Worm (Caenorhabditis elegans): ENCODE measurements around the gene R160.4.

The R160.4 gene

ce11 chrX:4368800-4369199 lies at the start of gene R160.4:
R160.4 (minus strand) TSS chrX:4368900.
- TF ChIP-seq crh-2 (tag; optimal IDR thresholded peaks at IDR 0.05): no peak
- no peak for TF ChIP-seq ceh-16 (tag; optimal IDR thresholded peaks at IDR 0.05)
- TF ChIP-seq nhr-23 (tag; optimal IDR thresholded peaks at IDR 0.05): no peak
- TF ChIP-seq nhr-25 (tag; optimal IDR thresholded peaks at IDR 0.05): no peak
- no peak for TF ChIP-seq egl-27 (tag; optimal IDR thresholded peaks at IDR 0.05)

ce11 chrX:4415289-4415688 lies 46.6 kb upstream of the R160.4 start:
- TF ChIP-seq nhr-237 (tag; optimal IDR thresholded peaks at IDR 0.05) (no peak), unc-55 (GFP tag; optimal IDR thresholded peaks at IDR 0.05) (no peak), unc-39 (tag; optimal IDR thresholded peaks at IDR 0.05) (no peak), elt-1 (tag; optimal IDR thresholded peaks at IDR 0.05) (no peak), aly-2 (tag; optimal IDR thresholded peaks at IDR 0.05) (no peak), unc-62 (GFP tag; optimal IDR thresholded peaks at IDR 0.05) (no peak), C34F6.9 (tag; optimal IDR thresholded peaks at IDR 0.05) (no peak), elt-3 (tag; optimal IDR thresholded peaks at IDR 0.05) (no peak), lin-11 (tag; optimal IDR thresholded peaks at IDR 0.05) (no peak), blmp-1 (tag; optimal IDR thresholded peaks at IDR 0.05; ENCODE audit: insufficient read depth) (no peak), mbf-1 (tag; optimal IDR thresholded peaks at IDR 0.05) (no peak), egl-27 (tag; optimal IDR thresholded peaks at IDR 0.05) (no peak), nhr-77 (tag; optimal IDR thresholded peaks at IDR 0.05) (no peak)

- TF ChIP-seq unc-39 (tag; optimal IDR thresholded peaks at IDR 0.05) (no peak), lin-39 (tag; optimal IDR thresholded peaks at IDR 0.05) (no peak), Y55F3AM.14 (GFP tag; optimal IDR thresholded peaks at IDR 0.05) (no peak), lin-13 (GFP tag; optimal IDR thresholded peaks at IDR 0.05) (no peak), nhr-129 (tag; optimal IDR thresholded peaks at IDR 0.05) (no peak), nhr-25 (tag; optimal IDR thresholded peaks at IDR 0.05) (no peak), unc-55 (GFP tag; optimal IDR thresholded peaks at IDR 0.05) (no peak), blmp-1 (tag; optimal IDR thresholded peaks at IDR 0.05; ENCODE audit: insufficient read depth) (no peak), sma-9 (GFP tag; optimal IDR thresholded peaks at IDR 0.05) (no peak), sma-9 (tag; optimal IDR thresholded peaks at IDR 0.05) (no peak), sma-3 (GFP tag; optimal IDR thresholded peaks at IDR 0.05) (no peak), alr-1 (tag; optimal IDR thresholded peaks at IDR 0.05) (no peak), sem-4 (tag; optimal IDR thresholded peaks at IDR 0.05) (no peak), unc-62 (GFP tag; optimal IDR thresholded peaks at IDR 0.05) (no peak), nhr-23 (tag; optimal IDR thresholded peaks at IDR 0.05) (no peak), C34F6.9 (tag; optimal IDR thresholded peaks at IDR 0.05) (no peak), crh-2 (tag; optimal IDR thresholded peaks at IDR 0.05) (no peak)
Measured at ce11 chrX:4413206-4413605, 44.5 kb upstream of the R160.4 start.

ce11 chrX:4410280-4410911 lies 41.7 kb upstream of the R160.4 start:
- TF ChIP-seq zag-1 (tag; optimal IDR thresholded peaks at IDR 0.05): no peak
- TF ChIP-seq sma-9 (GFP tag; optimal IDR thresholded peaks at IDR 0.05): no peak
- TF ChIP-seq sma-9 (tag; optimal IDR thresholded peaks at IDR 0.05): no peak
- no peak for TF ChIP-seq skn-1 (tag; optimal IDR thresholded peaks at IDR 0.05)
- TF ChIP-seq nhr-6 (tag; optimal IDR thresholded peaks at IDR 0.05): no peak
- no peak for TF ChIP-seq ceh-82 (tag; optimal IDR thresholded peaks at IDR 0.05)
- no peak for TF ChIP-seq nhr-25 (tag; optimal IDR thresholded peaks at IDR 0.05)
- TF ChIP-seq unc-55 (GFP tag; optimal IDR thresholded peaks at IDR 0.05): no peak
- no peak for TF ChIP-seq alr-1 (tag; optimal IDR thresholded peaks at IDR 0.05)
- TF ChIP-seq nhr-129 (tag; optimal IDR thresholded peaks at IDR 0.05): no peak
- TF ChIP-seq lin-11 (tag; optimal IDR thresholded peaks at IDR 0.05): no peak
- TF ChIP-seq nhr-237 (tag; optimal IDR thresholded peaks at IDR 0.05): no peak
- no peak for TF ChIP-seq mab-5 (tag; optimal IDR thresholded peaks at IDR 0.05)
- TF ChIP-seq snpc-4 (tag; optimal IDR thresholded peaks at IDR 0.05): no peak
- TF ChIP-seq blmp-1 (tag; optimal IDR thresholded peaks at IDR 0.05; ENCODE audit: insufficient read depth): no peak
- TF ChIP-seq F13H6.1 (tag; optimal IDR thresholded peaks at IDR 0.05): no peak

- TF ChIP-seq sma-3 (GFP tag; optimal IDR thresholded peaks at IDR 0.05): no peak
- no peak for TF ChIP-seq nhr-10 (tag; optimal IDR thresholded peaks at IDR 0.05)
- TF ChIP-seq fos-1 (tag; optimal IDR thresholded peaks at IDR 0.05): no peak
- TF ChIP-seq R02D3.7 (tag; optimal IDR thresholded peaks at IDR 0.05): no peak
- TF ChIP-seq sem-4 (tag; optimal IDR thresholded peaks at IDR 0.05): no peak
- TF ChIP-seq egl-27 (tag; optimal IDR thresholded peaks at IDR 0.05): no peak
- TF ChIP-seq unc-55 (GFP tag; optimal IDR thresholded peaks at IDR 0.05): no peak
- TF ChIP-seq nhr-237 (tag; optimal IDR thresholded peaks at IDR 0.05): no peak
- TF ChIP-seq skn-1 (tag; optimal IDR thresholded peaks at IDR 0.05): no peak
Measured at ce11 chrX:4409591-4410279, 41.0 kb upstream of the R160.4 start.
